Worm (Caenorhabditis elegans) whole organism, midembryonic: ENCODE results near the gene exc-5.

Source experiments
- T22C8.4 ChIP-seq: fragments of 200-800 bp; sonication (Bioruptor generic); IDR thresholded peaks from 2 replicates; pipeline ENCODE4 v1.3.6; 2022; ENCODE audit warnings: missing genetic modification characterization, missing compliant biosample characterization
- cog-1 ChIP-seq: sonication (generic microtip); optimal IDR thresholded peaks from 2 replicates; lab custom pipeline; 2016; ENCODE audit warnings: missing genetic modification characterization, missing compliant biosample characterization
- flt-1 ChIP-seq: fragments of 200-800 bp; sonication (Bioruptor generic); IDR thresholded peaks from 2 replicates; pipeline ENCODE4 v1.3.6; 2022; ENCODE audit warnings: missing genetic modification characterization, missing compliant biosample characterization
- ztf-29 ChIP-seq: fragments of 200-800 bp; sonication (Bioruptor generic); IDR thresholded peaks from 2 replicates; pipeline ENCODE4 v1.3.6; 2022; ENCODE audit warnings: missing genetic modification reagents, missing genetic modification characterization, missing compliant biosample characterization

DNA sequence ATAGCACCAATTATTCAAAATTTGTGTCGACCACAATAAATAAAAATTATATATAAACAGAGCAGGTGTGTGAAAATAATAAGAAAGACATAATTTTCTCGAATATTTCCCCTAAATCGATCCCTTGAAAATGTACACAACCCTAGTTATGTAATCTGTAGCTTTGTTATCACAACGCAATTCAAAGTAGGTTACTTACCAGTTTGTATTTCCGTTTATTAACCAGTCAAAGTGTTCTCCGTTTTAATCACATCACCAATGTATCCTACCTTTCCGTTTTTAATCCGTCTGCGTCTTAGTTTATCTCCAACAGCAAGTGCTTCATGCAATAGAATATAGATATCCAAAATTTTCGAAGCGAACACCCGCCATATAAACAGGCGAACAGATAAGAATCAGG lies 39.8 kb upstream of the exc-5 start:
- TF ChIP-seq flt-1: no peak
- no peak for TF ChIP-seq ztf-29
- no peak for TF ChIP-seq cog-1 (tag; lab: Kevin White, UChicago)
- TF ChIP-seq T22C8.4 (GFP tag; lab: Robert Waterston, UW): no peak
